Worm (Caenorhabditis elegans): ENCODE data around the gene Y38C1AA.6.
A peak's percentile ranks its signal among the peaks of the same experiment; 100 is the strongest.

The Y38C1AA.6 gene

ce11 chrIV:139652-140051, 23.0 kb upstream of the Y38C1AA.6 start:
- no peak for TF ChIP-seq mep-1 (tag; optimal IDR thresholded peaks at IDR 0.05)
- TF ChIP-seq nhr-2 (tag; optimal IDR thresholded peaks at IDR 0.05): no peak
- TF ChIP-seq zip-8 (tag; optimal IDR thresholded peaks at IDR 0.05): no peak
- no peak for TF ChIP-seq tbx-8 (GFP tag; optimal IDR thresholded peaks at IDR 0.05)
- no peak for TF ChIP-seq blmp-1 (tag; optimal IDR thresholded peaks at IDR 0.05)
- TF ChIP-seq elt-1 (tag; optimal IDR thresholded peaks at IDR 0.05; ENCODE audit: borderline replicate concordance, insufficient read depth): no peak
- TF ChIP-seq unc-62 (GFP tag; optimal IDR thresholded peaks at IDR 0.05): no peak

- TF ChIP-seq cnd-1 (tag; optimal IDR thresholded peaks at IDR 0.05) (no peak), nhr-237 (tag; optimal IDR thresholded peaks at IDR 0.05) (no peak), unc-39 (tag; optimal IDR thresholded peaks at IDR 0.05) (no peak)
Observed at ce11 chrIV:141022-141421, 21.6 kb upstream of the Y38C1AA.6 start.

ce11 chrIV:143807-144371, 18.7 kb upstream of the Y38C1AA.6 start:
- TF ChIP-seq lin-13 (tag; optimal IDR thresholded peaks at IDR 0.05) (peak; percentile 76), cnd-1 (tag; optimal IDR thresholded peaks at IDR 0.05) (peak; percentile 97), nhr-28 (tag; optimal IDR thresholded peaks at IDR 0.05) (no peak), flh-1 (GFP tag; optimal IDR thresholded peaks at IDR 0.05) (peak; percentile 88), M03D4.4 (tag; optimal IDR thresholded peaks at IDR 0.05) (peak; percentile 96), unc-120 (tag; optimal IDR thresholded peaks at IDR 0.05; ENCODE audit: poor library complexity, severe bottlenecking) (peak; percentile 96), ces-1 (GFP tag; optimal IDR thresholded peaks at IDR 0.05) (peak; percentile 55), lsy-2 (tag; optimal IDR thresholded peaks at IDR 0.05) (peak; percentile 61), nhr-12 (tag; optimal IDR thresholded peaks at IDR 0.05) (peak; percentile 34), nhr-76 (tag; optimal IDR thresholded peaks at IDR 0.05) (no peak), blmp-1 (tag; optimal IDR thresholded peaks at IDR 0.05) (no peak), sem-2 (GFP tag; optimal IDR thresholded peaks at IDR 0.05) (peak; percentile 92), mep-1 (tag; optimal IDR thresholded peaks at IDR 0.05) (peak; percentile 56), tbx-8 (GFP tag; optimal IDR thresholded peaks at IDR 0.05) (peak; percentile 91), elt-3 (tag; optimal IDR thresholded peaks at IDR 0.05) (peak; percentile 34), ceh-43 (GFP tag; optimal IDR thresholded peaks at IDR 0.05) (peak; percentile 94), nhr-237 (tag; optimal IDR thresholded peaks at IDR 0.05) (no peak), ceh-39 (tag; optimal IDR thresholded peaks at IDR 0.05) (peak; percentile 22), zip-8 (tag; optimal IDR thresholded peaks at IDR 0.05) (no peak), lin-32 (GFP tag; optimal IDR thresholded peaks at IDR 0.05) (peak; percentile 92), drap-1 (GFP tag; optimal IDR thresholded peaks at IDR 0.05) (peak; percentile 96), elt-1 (tag; optimal IDR thresholded peaks at IDR 0.05; ENCODE audit: borderline replicate concordance, insufficient read depth) (peak; percentile 38), ceh-83 (GFP tag; optimal IDR thresholded peaks at IDR 0.05) (peak; percentile 98), nhr-2 (tag; optimal IDR thresholded peaks at IDR 0.05) (no peak), ham-2 (GFP tag; optimal IDR thresholded peaks at IDR 0.05) (peak; percentile 93), unc-62 (GFP tag; optimal IDR thresholded peaks at IDR 0.05) (peak; percentile 63), sptf-1 (tag; optimal IDR thresholded peaks at IDR 0.05) (peak; percentile 98), unc-39 (tag; optimal IDR thresholded peaks at IDR 0.05) (no peak), bed-3 (GFP tag; optimal IDR thresholded peaks at IDR 0.05) (peak; percentile 91), mls-2 (tag; optimal IDR thresholded peaks at IDR 0.05) (peak; percentile 97), hlh-1 (tag; optimal IDR thresholded peaks at IDR 0.05) (peak; percentile 81), mab-5 (tag; optimal IDR thresholded peaks at IDR 0.05) (no peak), pha-4 (tag; optimal IDR thresholded peaks at IDR 0.05) (no peak), ztf-11 (tag; optimal IDR thresholded peaks at IDR 0.05) (peak; percentile 50), snpc-4 (tag; optimal IDR thresholded peaks at IDR 0.05) (no peak)

ce11 chrIV:147819-148218, 14.8 kb upstream of the Y38C1AA.6 start, which contains the start of gene col-99:
col-99 (minus strand) TSS chrIV:147919.
- TF ChIP-seq nhr-28 (tag; optimal IDR thresholded peaks at IDR 0.05): no peak
- TF ChIP-seq elt-1 (tag; optimal IDR thresholded peaks at IDR 0.05; ENCODE audit: borderline replicate concordance, insufficient read depth): no peak
- TF ChIP-seq nhr-12 (tag; optimal IDR thresholded peaks at IDR 0.05): no peak
- no peak for TF ChIP-seq nhr-2 (tag; optimal IDR thresholded peaks at IDR 0.05)
- no peak for TF ChIP-seq blmp-1 (tag; optimal IDR thresholded peaks at IDR 0.05)
- no peak for TF ChIP-seq ceh-43 (GFP tag; optimal IDR thresholded peaks at IDR 0.05)
- TF ChIP-seq pha-4 (tag; optimal IDR thresholded peaks at IDR 0.05): no peak
- TF ChIP-seq lsy-2 (tag; optimal IDR thresholded peaks at IDR 0.05): no peak
- no peak for TF ChIP-seq ceh-83 (GFP tag; optimal IDR thresholded peaks at IDR 0.05)
- TF ChIP-seq tbx-8 (GFP tag; optimal IDR thresholded peaks at IDR 0.05): no peak
- TF ChIP-seq drap-1 (GFP tag; optimal IDR thresholded peaks at IDR 0.05): no peak
- no peak for TF ChIP-seq bed-3 (GFP tag; optimal IDR thresholded peaks at IDR 0.05)
- no peak for TF ChIP-seq cnd-1 (tag; optimal IDR thresholded peaks at IDR 0.05)
- TF ChIP-seq M03D4.4 (tag; optimal IDR thresholded peaks at IDR 0.05): no peak
- TF ChIP-seq flh-1 (GFP tag; optimal IDR thresholded peaks at IDR 0.05): no peak
- no peak for TF ChIP-seq lin-13 (tag; optimal IDR thresholded peaks at IDR 0.05)
- no peak for TF ChIP-seq sptf-1 (tag; optimal IDR thresholded peaks at IDR 0.05)
